1 worm cellular context compared by ENCODE assay signal in genomic region chrX:14515028-14515427, ce11.
TF ChIP-seq lines count a peak whose summit lies in the region.

TSS of gene gcsh-1 (minus strand) at chrX:14515073.

TF ChIP-seq in whole organism, L2 larva, 48 proteins besides CTCF, POLR2A, EP300 and RAD21 (continued from another document):
- TF ChIP-seq R02D3.7 (tag; optimal IDR thresholded peaks at IDR 0.05; lab: Kevin White, UChicago) = no peak
- no peak for TF ChIP-seq Y55F3AM.14 (GFP tag; optimal IDR thresholded peaks at IDR 0.05; lab: Kevin White, UChicago)
- no peak for TF ChIP-seq peb-1 (tag; optimal IDR thresholded peaks at IDR 0.05; lab: Kevin White, UChicago)
- TF ChIP-seq mab-5 (tag; optimal IDR thresholded peaks at IDR 0.05; lab: Kevin White, UChicago) = no peak
- TF ChIP-seq sma-3 (GFP tag; optimal IDR thresholded peaks at IDR 0.05; lab: Kevin White, UChicago) = no peak
TF ChIP-seq in whole organism, L2 larva: peak in this region for 3.
